Worm (Caenorhabditis elegans) whole organism, L1 larva: ENCODE data around the gene lev-1.

ENCODE experiments used
- blmp-1 ChIP-seq: fragments of 150-350 bp; optimal IDR thresholded peaks from 2 replicates; lab custom pipeline; 2014; ENCODE audit warnings: missing biosample characterization, missing genetic modification characterization
- grh-1 ChIP-seq: fragments of 200-800 bp; sonication (Bioruptor generic); IDR thresholded peaks from 2 replicates; pipeline ENCODE4 v1.3.6; 2022; ENCODE audit warnings: missing genetic modification reagents, missing genetic modification characterization, missing compliant biosample characterization
- mdl-1 ChIP-seq, 2 experiments: fragments of 150-350 bp; optimal IDR thresholded peaks; 2 replicates each; lab custom pipeline; 2014 to 2017; ENCODE audit warnings: missing biosample characterization in 2 of 2, missing genetic modification characterization in 2 of 2, inconsistent platforms in 1 of 2
- sox-4 ChIP-seq: sonication (generic microtip); optimal IDR thresholded peaks from 2 replicates; lab custom pipeline; 2016; ENCODE audit warnings: missing genetic modification characterization, missing compliant biosample characterization
- unc-130 ChIP-seq: fragments of 150-350 bp; optimal IDR thresholded peaks from 2 replicates; lab custom pipeline; 2017; ENCODE audit warnings: missing biosample characterization, missing genetic modification characterization, inconsistent platforms

- no peak for TF ChIP-seq mdl-1 (tag; optimal IDR thresholded peaks at IDR 0.05; lab: Kevin White, UChicago)
- no peak for TF ChIP-seq unc-130 (tag; lab: Kevin White, UChicago)
- TF ChIP-seq sox-4 (tag; lab: Kevin White, UChicago), result no peak
- TF ChIP-seq blmp-1 (tag; lab: Kevin White, UChicago), result no peak
- TF ChIP-seq grh-1, result no peak
These were observed 11.7 kb downstream of the lev-1 start for ce11 chrIV:13167534-13167933.
